Fruit fly (Drosophila melanogaster) whole organism, embryonic: ENCODE measurements around the gene asun.
A peak's percentile ranks its signal among the peaks of the same experiment; 100 is the strongest.

ENCODE experiments used
- Atf-2 ChIP-seq: fragments of 200-800 bp; sonication (Bioruptor generic); optimal IDR thresholded peaks from 2 replicates; lab custom pipeline; 2016; ENCODE audit warnings: missing biosample characterization, missing genetic modification characterization
- BEAF-32 ChIP-seq: fragments of 200-800 bp; sonication (Bioruptor generic); optimal IDR thresholded peaks from 3 replicates; lab custom pipeline; 2017; ENCODE audit warnings: missing biosample characterization, missing genetic modification characterization, mild to moderate bottlenecking, moderate library complexity, missing genetic modification reagents
- Bgb ChIP-seq: fragments of 200-800 bp; sonication (Bioruptor generic); IDR thresholded peaks from 2 replicates; pipeline ENCODE4 v1.3.6; 2022; ENCODE audit warnings: missing biosample characterization, missing genetic modification characterization; ENCODE audit not compliant: partially characterized antibody
- BtbVII ChIP-seq: fragments of 200-800 bp; sonication (Bioruptor generic); optimal IDR thresholded peaks from 3 replicates; lab custom pipeline; 2017; ENCODE audit warnings: missing biosample characterization, mild to moderate bottlenecking, missing genetic modification characterization
- CG14441 ChIP-seq: fragments of 200-800 bp; sonication (Bioruptor generic); IDR thresholded peaks from 2 replicates; pipeline ENCODE4 v1.3.6; 2022; ENCODE audit warnings: missing biosample characterization, missing genetic modification characterization
- CG14860 ChIP-seq: fragments of 200-800 bp; sonication (Bioruptor generic); IDR thresholded peaks from 3 replicates; pipeline ENCODE4 v1.3.6; 2022; ENCODE audit warnings: missing biosample characterization, missing genetic modification characterization; ENCODE audit not compliant: partially characterized antibody
- CG1602 ChIP-seq: fragments of 200-800 bp; sonication (Bioruptor generic); optimal IDR thresholded peaks from 3 replicates; lab custom pipeline; 2016; ENCODE audit warnings: missing biosample characterization, missing genetic modification characterization
- CG17912 ChIP-seq: fragments of 200-800 bp; sonication (Bioruptor generic); optimal IDR thresholded peaks from 2 replicates; lab custom pipeline; 2018; ENCODE audit warnings: missing biosample characterization, mild to moderate bottlenecking, missing genetic modification characterization
- CG18599 ChIP-seq: fragments of 200-800 bp; sonication (Bioruptor generic); optimal IDR thresholded peaks from 3 replicates; lab custom pipeline; 2017; ENCODE audit warnings: missing biosample characterization, missing genetic modification characterization, mild to moderate bottlenecking, moderate library complexity, missing genetic modification reagents
- CG2129 ChIP-seq: fragments of 200-800 bp; sonication (Bioruptor generic); IDR thresholded peaks from 2 replicates; pipeline ENCODE4 v1.3.6; 2022; ENCODE audit warnings: missing biosample characterization, missing genetic modification characterization; ENCODE audit not compliant: partially characterized antibody
- CG2875 ChIP-seq: fragments of 200-800 bp; sonication (Bioruptor generic); optimal IDR thresholded peaks from 2 replicates; lab custom pipeline; 2017; ENCODE audit warnings: missing biosample characterization, mild to moderate bottlenecking, missing genetic modification characterization, missing genetic modification reagents
- CG32772 ChIP-seq: fragments of 200-800 bp; sonication (Bioruptor generic); IDR thresholded peaks from 2 replicates; pipeline ENCODE4 v1.3.6; 2022; ENCODE audit warnings: missing biosample characterization, missing genetic modification characterization
- CG4282 ChIP-seq: fragments of 200-800 bp; sonication (Bioruptor generic); optimal IDR thresholded peaks from 2 replicates; lab custom pipeline; 2016; ENCODE audit warnings: missing biosample characterization, missing genetic modification characterization
- CG4617 ChIP-seq: fragments of 200-800 bp; sonication (Bioruptor generic); optimal IDR thresholded peaks from 3 replicates; lab custom pipeline; 2016; ENCODE audit warnings: missing biosample characterization, missing genetic modification characterization, borderline replicate concordance
- CG4820 ChIP-seq: fragments of 200-800 bp; sonication (Bioruptor generic); optimal IDR thresholded peaks from 3 replicates; lab custom pipeline; 2016; ENCODE audit warnings: missing biosample characterization, missing genetic modification characterization
- CG6254 ChIP-seq: fragments of 200-800 bp; sonication (Bioruptor generic); optimal IDR thresholded peaks from 3 replicates; lab custom pipeline; 2017; ENCODE audit warnings: mild to moderate bottlenecking, missing biosample characterization, missing genetic modification reagents, missing genetic modification characterization
- CG7987 ChIP-seq: fragments of 200-800 bp; sonication (Bioruptor generic); optimal IDR thresholded peaks from 2 replicates; lab custom pipeline; 2018; ENCODE audit warnings: missing biosample characterization, mild to moderate bottlenecking, missing genetic modification characterization, moderate library complexity
- CG8359 ChIP-seq: fragments of 200-800 bp; sonication (Bioruptor generic); optimal IDR thresholded peaks from 2 replicates; lab custom pipeline; 2017; ENCODE audit warnings: missing biosample characterization, mild to moderate bottlenecking, missing genetic modification characterization, borderline replicate concordance
- CG8478 ChIP-seq: fragments of >200 bp; optimal IDR thresholded peaks from 2 replicates; lab custom pipeline; 2018
- CTCF ChIP-seq: fragments of 200-800 bp; sonication (Bioruptor generic); optimal IDR thresholded peaks from 2 replicates; lab custom pipeline; 2017; ENCODE audit warnings: missing biosample characterization, mild to moderate bottlenecking, missing genetic modification characterization, moderate library complexity
- Doc2 ChIP-seq: fragments of 200-800 bp; sonication (Bioruptor generic); IDR thresholded peaks from 2 replicates; pipeline ENCODE4 v1.3.6; 2022; ENCODE audit warnings: missing biosample characterization, missing genetic modification characterization
- Doc3 ChIP-seq: fragments of 200-800 bp; sonication (Bioruptor generic); IDR thresholded peaks from 3 replicates; pipeline ENCODE4 v1.3.6; 2022; ENCODE audit warnings: missing biosample characterization, missing genetic modification characterization; ENCODE audit not compliant: partially characterized antibody
- Dref ChIP-seq: fragments of 200-800 bp; sonication (Bioruptor generic); IDR thresholded peaks from 2 replicates; pipeline ENCODE4 v1.3.6; 2022; ENCODE audit warnings: missing biosample characterization, missing genetic modification characterization
- MTF-1 ChIP-seq: fragments of 200-800 bp; sonication (Bioruptor generic); optimal IDR thresholded peaks from 2 replicates; lab custom pipeline; 2018; ENCODE audit warnings: missing biosample characterization, mild to moderate bottlenecking, missing genetic modification characterization, borderline replicate concordance
- Med ChIP-seq: fragments of 200-800 bp; sonication (Bioruptor generic); peaks from one replicate; lab custom pipeline; 2016; ENCODE audit warnings: missing biosample characterization, missing genetic modification characterization, mild to moderate bottlenecking, inconsistent platforms, moderate library complexity
- Ravus ChIP-seq: fragments of 200-800 bp; sonication (Bioruptor generic); IDR thresholded peaks from 2 replicates; pipeline ENCODE4 v1.3.6; 2022; ENCODE audit warnings: missing biosample characterization, missing genetic modification characterization
- Sry-β ChIP-seq: fragments of 200-800 bp; sonication (Bioruptor generic); optimal IDR thresholded peaks from 2 replicates; lab custom pipeline; 2018; ENCODE audit warnings: missing biosample characterization, mild to moderate bottlenecking, missing genetic modification characterization, moderate library complexity
- Vsx1 ChIP-seq: fragments of 200-800 bp; sonication (Bioruptor generic); optimal IDR thresholded peaks from 2 replicates; lab custom pipeline; 2017; ENCODE audit warnings: missing biosample characterization, mild to moderate bottlenecking, missing genetic modification characterization, missing genetic modification reagents
- aop ChIP-seq: fragments of 200-800 bp; sonication (Bioruptor generic); IDR thresholded peaks from 2 replicates; pipeline ENCODE4 v1.3.6; 2022; ENCODE audit warnings: missing biosample characterization, missing genetic modification characterization
- ase ChIP-seq: fragments of 200-800 bp; sonication (Bioruptor generic); IDR thresholded peaks from 3 replicates; pipeline ENCODE4 v1.3.6; 2022; ENCODE audit warnings: missing biosample characterization, missing genetic modification characterization
- caup ChIP-seq: fragments of 200-800 bp; sonication (Bioruptor generic); optimal IDR thresholded peaks from 3 replicates; lab custom pipeline; 2017; ENCODE audit warnings: missing biosample characterization, mild to moderate bottlenecking, missing genetic modification characterization, moderate library complexity; ENCODE audit not compliant: severe bottlenecking
- cg ChIP-seq: fragments of 200-800 bp; sonication (Bioruptor generic); optimal IDR thresholded peaks from 3 replicates; lab custom pipeline; 2019; ENCODE audit warnings: missing biosample characterization, mild to moderate bottlenecking, missing genetic modification characterization, moderate library complexity
- crol ChIP-seq: fragments of 200-800 bp; sonication (Bioruptor generic); IDR thresholded peaks from 2 replicates; pipeline ENCODE4 v1.3.6; 2022; ENCODE audit warnings: missing biosample characterization, missing genetic modification characterization
- disco-r ChIP-seq: fragments of 200-800 bp; sonication (Bioruptor generic); optimal IDR thresholded peaks from 2 replicates; lab custom pipeline; 2016; ENCODE audit warnings: missing biosample characterization, missing genetic modification characterization
- en ChIP-seq: fragments of 200-800 bp; sonication (Bioruptor generic); optimal IDR thresholded peaks from 2 replicates; lab custom pipeline; 2016; ENCODE audit warnings: missing biosample characterization, missing genetic modification characterization
- ewg ChIP-seq: fragments of 200-800 bp; sonication (Bioruptor generic); optimal IDR thresholded peaks from 3 replicates; lab custom pipeline; 2017; ENCODE audit warnings: mild to moderate bottlenecking, missing biosample characterization, missing genetic modification reagents, missing genetic modification characterization
- fd102C ChIP-seq: fragments of 200-800 bp; sonication (Bioruptor generic); optimal IDR thresholded peaks from 2 replicates; lab custom pipeline; 2018; ENCODE audit warnings: missing biosample characterization, mild to moderate bottlenecking, missing genetic modification characterization, moderate library complexity
- fd64A ChIP-seq: fragments of 200-800 bp; sonication (Bioruptor generic); optimal IDR thresholded peaks from 3 replicates; lab custom pipeline; 2018; ENCODE audit warnings: missing biosample characterization, mild to moderate bottlenecking, missing genetic modification characterization
- gcm ChIP-seq: fragments of 200-800 bp; sonication (Bioruptor generic); optimal IDR thresholded peaks from 2 replicates; lab custom pipeline; 2019; ENCODE audit warnings: missing biosample characterization, mild to moderate bottlenecking, missing genetic modification characterization, moderate library complexity
- gsb ChIP-seq: fragments of 200-800 bp; sonication (Bioruptor generic); IDR thresholded peaks from 2 replicates; pipeline ENCODE4 v1.3.6; 2022; ENCODE audit warnings: missing biosample characterization, missing genetic modification characterization
- gt ChIP-seq: fragments of 200-800 bp; sonication (Bioruptor generic); IDR thresholded peaks from 2 replicates; pipeline ENCODE4 v1.3.6; 2022; ENCODE audit warnings: missing biosample characterization, missing genetic modification characterization
- insv ChIP-seq, 2 experiments: fragments of 200-800 bp; sonication (Bioruptor generic); optimal IDR thresholded peaks; 3 replicates each; lab custom pipeline; 2016 to 2018; ENCODE audit warnings: missing biosample characterization in 2 of 2, missing genetic modification characterization in 2 of 2
- nau ChIP-seq: fragments of 200-800 bp; sonication (Bioruptor generic); optimal IDR thresholded peaks from 3 replicates; lab custom pipeline; 2017; ENCODE audit warnings: missing biosample characterization, mild to moderate bottlenecking, missing genetic modification characterization, missing genetic modification reagents
- nmo ChIP-seq: fragments of 200-800 bp; sonication (Bioruptor generic); optimal IDR thresholded peaks from 2 replicates; lab custom pipeline; 2018; ENCODE audit warnings: missing biosample characterization, mild to moderate bottlenecking, missing genetic modification characterization, moderate library complexity
- oc ChIP-seq: fragments of 200-800 bp; sonication (Bioruptor generic); optimal IDR thresholded peaks from 2 replicates; lab custom pipeline; 2018; ENCODE audit warnings: missing biosample characterization, mild to moderate bottlenecking, missing genetic modification characterization, moderate library complexity
- psq ChIP-seq: fragments of 200-800 bp; sonication (Bioruptor generic); optimal IDR thresholded peaks from 2 replicates; lab custom pipeline; 2017; ENCODE audit warnings: missing biosample characterization, missing genetic modification characterization
- pzg ChIP-seq: fragments of 200-800 bp; sonication (Bioruptor generic); optimal IDR thresholded peaks from 3 replicates; lab custom pipeline; 2018; ENCODE audit warnings: missing biosample characterization, mild to moderate bottlenecking, missing genetic modification characterization, moderate library complexity
- sens-2 ChIP-seq: fragments of 200-800 bp; sonication (Bioruptor generic); IDR thresholded peaks from 2 replicates; pipeline ENCODE4 v1.3.6; 2022; ENCODE audit warnings: missing biosample characterization, missing genetic modification characterization
- tna ChIP-seq: fragments of 200-800 bp; sonication (Bioruptor generic); IDR thresholded peaks from 2 replicates; pipeline ENCODE4 v1.3.6; 2022; ENCODE audit warnings: missing biosample characterization, missing genetic modification characterization; ENCODE audit not compliant: partially characterized antibody

The asun gene

DNA sequence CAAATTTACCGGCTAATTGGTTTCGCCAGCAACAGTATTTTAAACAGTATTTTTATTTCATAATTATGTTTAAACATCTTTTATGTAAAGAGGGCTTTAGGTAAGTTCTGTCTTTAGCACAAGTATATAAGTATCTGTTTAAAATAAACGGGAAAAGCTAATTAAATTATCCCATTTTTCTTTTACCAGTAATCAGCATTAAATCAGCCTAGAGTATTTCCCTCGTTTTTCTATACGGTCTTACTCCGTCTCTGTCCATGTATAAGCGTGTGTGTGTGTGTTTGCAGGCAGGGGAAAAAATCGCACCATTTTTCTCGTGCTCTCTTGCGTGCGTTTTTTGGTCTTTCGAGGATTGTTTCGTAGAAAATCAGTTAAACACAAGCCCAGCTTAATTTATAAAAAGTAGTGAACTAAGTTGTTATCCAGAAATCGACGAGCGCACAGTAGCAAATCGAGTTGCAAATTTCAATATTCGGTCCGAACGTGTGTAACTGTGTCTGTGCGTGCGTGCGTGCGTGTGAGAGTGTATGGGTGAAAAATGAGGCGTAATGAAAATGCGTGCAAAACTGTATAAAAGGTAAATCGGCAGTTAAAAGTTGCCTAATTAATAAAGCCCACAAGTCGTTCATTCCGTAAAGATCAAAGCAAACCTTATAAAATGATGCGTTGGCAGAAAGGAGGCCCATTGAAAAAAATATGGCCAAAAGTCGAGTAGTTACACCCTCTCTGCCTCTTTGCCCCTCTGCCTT, 8.9 kb downstream of the asun start (continued):
- no peak for TF ChIP-seq Sry-β
- no peak for TF ChIP-seq CG7987 (GFP tag; lab: Kevin White, UChicago)
- no peak for TF ChIP-seq CG14860
- no peak for TF ChIP-seq aop (GFP tag; lab: Robert Waterston, UW)
- TF ChIP-seq cg (GFP tag; lab: Kevin White, UChicago): peak; percentile 95
- no peak for TF ChIP-seq gsb (GFP tag; lab: Robert Waterston, UW)
- no peak for TF ChIP-seq psq (GFP tag; lab: Kevin White, UChicago)
- no peak for TF ChIP-seq Dref (GFP tag; lab: Robert Waterston, UW)
- TF ChIP-seq CG32772: no peak
- TF ChIP-seq tna: 0 out of 2 replicates have a peak, but pooled peaks have one; percentile 45
- TF ChIP-seq Atf-2 (GFP tag; lab: Kevin White, UChicago): no peak
- TF ChIP-seq CG1602 (GFP tag; lab: Kevin White, UChicago): no peak
- TF ChIP-seq Doc3 (GFP tag; lab: Robert Waterston, UW): no peak
- no peak for TF ChIP-seq oc (tag; lab: Kevin White, UChicago)
- TF ChIP-seq BtbVII (GFP tag; lab: Kevin White, UChicago): no peak
- TF ChIP-seq MTF-1: no peak
- TF ChIP-seq CG8478 (lab: Kevin White, UChicago): peak; percentile 87
- no peak for TF ChIP-seq fd64A (GFP tag; lab: Kevin White, UChicago)
- TF ChIP-seq CG8359 (GFP tag; lab: Kevin White, UChicago): no peak
- TF ChIP-seq nau (GFP tag; lab: Kevin White, UChicago): no peak
- no peak for TF ChIP-seq insv (GFP tag; optimal IDR thresholded peaks at IDR 0.05; lab: Kevin White, UChicago)
- no peak for TF ChIP-seq CG6254 (GFP tag; lab: Kevin White, UChicago)
- TF ChIP-seq ase: no peak
- TF ChIP-seq Bgb: no peak; the same call in 1 of the 2 replicates
- TF ChIP-seq CG4820 (GFP tag; lab: Kevin White, UChicago): no peak
- TF ChIP-seq CG4617 (GFP tag; lab: Kevin White, UChicago): peak; percentile 56
- TF ChIP-seq CG4282 (GFP tag; lab: Kevin White, UChicago): no peak
- no peak for TF ChIP-seq gcm (GFP tag; lab: Kevin White, UChicago)
- TF ChIP-seq disco-r (GFP tag; lab: Kevin White, UChicago): no peak
- no peak for TF ChIP-seq caup (GFP tag; lab: Kevin White, UChicago)
- TF ChIP-seq CG2129 (GFP tag; lab: Robert Waterston, UW): no peak
- TF ChIP-seq CG17912 (GFP tag; lab: Kevin White, UChicago): no peak
- TF ChIP-seq CG2875 (GFP tag; lab: Kevin White, UChicago): no peak
- no peak for TF ChIP-seq nmo
- TF ChIP-seq CG18599 (GFP tag; lab: Kevin White, UChicago): no peak
- TF ChIP-seq fd102C: no peak
- TF ChIP-seq Med (GFP tag; lab: Kevin White, UChicago): no peak
- TF ChIP-seq CTCF (GFP tag; lab: Kevin White, UChicago): no peak
- peak; percentile 21 for TF ChIP-seq pzg (GFP tag; lab: Kevin White, UChicago)
- peak; percentile 35 for TF ChIP-seq Vsx1
- TF ChIP-seq gt: no peak
- no peak for TF ChIP-seq en (GFP tag; lab: Kevin White, UChicago)
- TF ChIP-seq ewg: no peak
- no peak for TF ChIP-seq BEAF-32 (GFP tag; lab: Kevin White, UChicago)
- TF ChIP-seq CG14441 (GFP tag; lab: Robert Waterston, UW): no peak
- no peak for TF ChIP-seq sens-2 (GFP tag; lab: Robert Waterston, UW)
- TF ChIP-seq crol (GFP tag; lab: Robert Waterston, UW): peak; percentile 94
- TF ChIP-seq Ravus (GFP tag; lab: Robert Waterston, UW): no peak
- TF ChIP-seq Doc2 (GFP tag; lab: Robert Waterston, UW): no peak
